Worm (Caenorhabditis elegans) whole organism, early embryonic: ENCODE results near the gene ifa-3.

Experiments
- F13C5.2 ChIP-seq: sonication (generic microtip); optimal IDR thresholded peaks from 2 replicates; lab custom pipeline; 2017; ENCODE audit warnings: mild to moderate bottlenecking, missing genetic modification characterization, inconsistent platforms, missing compliant biosample characterization
- aly-1 ChIP-seq: sonication (generic microtip); optimal IDR thresholded peaks from 2 replicates; lab custom pipeline; 2016; ENCODE audit warnings: missing genetic modification characterization, missing compliant biosample characterization
- ama-1 ChIP-seq: fragments of 150-350 bp; optimal IDR thresholded peaks from 2 replicates; lab custom pipeline; 2014
- ceh-36 ChIP-seq: sonication (generic microtip); optimal IDR thresholded peaks from 2 replicates; lab custom pipeline; 2016; ENCODE audit warnings: missing genetic modification characterization, inconsistent platforms, missing compliant biosample characterization
- flt-1 ChIP-seq: fragments of 200-800 bp; sonication (Bioruptor generic); IDR thresholded peaks from 2 replicates; pipeline ENCODE4 v1.3.6; 2022; ENCODE audit warnings: missing genetic modification characterization, missing compliant biosample characterization
- pes-1 ChIP-seq: fragments of 200-800 bp; sonication (Bioruptor generic); IDR thresholded peaks from 2 replicates; pipeline ENCODE4 v1.3.6; 2022; ENCODE audit warnings: missing genetic modification reagents, missing genetic modification characterization, missing compliant biosample characterization
- scrt-1 ChIP-seq: fragments of 200-800 bp; sonication (Bioruptor generic); IDR thresholded peaks from 2 replicates; pipeline ENCODE4 v1.3.6; 2022; ENCODE audit warnings: missing genetic modification characterization, missing compliant biosample characterization
- sea-1 ChIP-seq: fragments of 200-800 bp; sonication (Bioruptor generic); conservative IDR thresholded peaks from 2 replicates; pipeline ENCODE4 v1.3.6; 2022; ENCODE audit warnings: missing genetic modification characterization, missing compliant biosample characterization
- tbx-37 ChIP-seq: fragments of 200-800 bp; sonication (Bioruptor generic); conservative IDR thresholded peaks from 2 replicates; pipeline ENCODE4 v1.3.6; 2022; ENCODE audit warnings: missing genetic modification reagents, missing genetic modification characterization, missing compliant biosample characterization

DNA sequence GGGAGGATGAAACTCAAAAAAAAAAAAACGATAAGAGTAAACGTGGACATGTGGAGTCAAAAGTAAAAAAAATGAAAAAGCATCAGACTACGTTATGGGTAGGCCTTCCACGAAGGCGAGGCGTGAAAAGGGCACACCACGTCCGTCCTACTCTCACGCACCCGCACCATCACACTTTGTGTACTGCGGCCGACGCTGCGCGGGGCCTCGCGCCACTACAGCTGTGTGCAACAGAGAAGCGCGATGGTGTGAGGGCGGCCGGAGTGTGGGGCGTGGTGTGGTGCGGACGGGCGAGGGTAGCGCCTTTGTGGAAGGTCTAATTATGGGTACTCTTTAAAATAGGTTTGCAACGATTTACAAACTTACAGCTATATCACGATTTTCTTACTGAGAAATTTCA, 48.4 kb upstream of the ifa-3 start:
- TF ChIP-seq aly-1 (tag; lab: Kevin White, UChicago): no peak
- no peak for TF ChIP-seq ama-1 (lab: Kevin White, UChicago)
- no peak for TF ChIP-seq sea-1
- TF ChIP-seq scrt-1 (GFP tag; lab: Robert Waterston, UW): no peak
- no peak for TF ChIP-seq tbx-37 (GFP tag; lab: Robert Waterston, UW)
- no peak for TF ChIP-seq F13C5.2 (tag; lab: Kevin White, UChicago)
- no peak for TF ChIP-seq flt-1 (GFP tag; lab: Robert Waterston, UW)
- TF ChIP-seq ceh-36 (tag; lab: Kevin White, UChicago): no peak
- TF ChIP-seq pes-1 (GFP tag; lab: Robert Waterston, UW): no peak
